Worm (Caenorhabditis elegans) whole organism, midembryonic: Measurements from ENCODE around the gene ztf-25.

ENCODE experiments used
- T22C8.4 ChIP-seq: fragments of 200-800 bp; sonication (Bioruptor generic); IDR thresholded peaks from 2 replicates; pipeline ENCODE4 v1.3.6; 2022; ENCODE audit warnings: missing genetic modification characterization, missing compliant biosample characterization
- flt-1 ChIP-seq: fragments of 200-800 bp; sonication (Bioruptor generic); IDR thresholded peaks from 2 replicates; pipeline ENCODE4 v1.3.6; 2022; ENCODE audit warnings: missing genetic modification characterization, missing compliant biosample characterization
- klf-2 ChIP-seq: fragments of 200-800 bp; sonication (Bioruptor generic); conservative IDR thresholded peaks from 2 replicates; pipeline ENCODE4 v1.3.6; 2022; ENCODE audit warnings: missing genetic modification reagents, missing genetic modification characterization, missing compliant biosample characterization
- ref-1 ChIP-seq: fragments of 200-800 bp; sonication (Bioruptor generic); conservative IDR thresholded peaks from 2 replicates; pipeline ENCODE4 v1.3.6; 2022; ENCODE audit warnings: missing genetic modification reagents, missing genetic modification characterization, missing compliant biosample characterization
- tab-1 ChIP-seq: fragments of 200-800 bp; sonication (Bioruptor generic); IDR thresholded peaks from 2 replicates; pipeline ENCODE4 v1.3.6; 2022; ENCODE audit warnings: missing genetic modification characterization, missing compliant biosample characterization
- ztf-23 ChIP-seq: fragments of 200-800 bp; sonication (Bioruptor generic); IDR thresholded peaks from 2 replicates; pipeline ENCODE4 v1.3.6; 2022; ENCODE audit warnings: missing genetic modification reagents, missing genetic modification characterization, missing compliant biosample characterization

ce11 chrV:17616807-17617206 lies 15.2 kb downstream of the ztf-25 start, which contains the start of gene Y6G8.6:
- TF ChIP-seq T22C8.4 (GFP tag; lab: Robert Waterston, UW) = no peak
- TF ChIP-seq klf-2 (GFP tag; lab: Robert Waterston, UW) = no peak
- no peak for TF ChIP-seq ztf-23 (GFP tag; lab: Robert Waterston, UW)
- no peak for TF ChIP-seq ref-1 (GFP tag; lab: Robert Waterston, UW)
- TF ChIP-seq tab-1 = no peak
- no peak for TF ChIP-seq flt-1 (GFP tag; lab: Robert Waterston, UW)
